Fruit fly (Drosophila melanogaster) whole organism, pupa: Measurements from ENCODE around the gene CG15336.

Experiments used
- CG10348 ChIP-seq: fragments of 200-800 bp; sonication (Bioruptor generic); IDR thresholded peaks from 2 replicates; pipeline ENCODE4 v1.3.6; 2022; ENCODE audit warnings: missing biosample characterization, missing genetic modification characterization
- CG12605 ChIP-seq: fragments of 200-800 bp; sonication (Bioruptor generic); IDR thresholded peaks from 2 replicates; pipeline ENCODE4 v1.3.6; 2022; ENCODE audit warnings: missing biosample characterization, missing genetic modification characterization
- CG13204 ChIP-seq: fragments of 200-800 bp; sonication (Bioruptor generic); optimal IDR thresholded peaks from 2 replicates; lab custom pipeline; 2018; ENCODE audit warnings: missing biosample characterization, mild to moderate bottlenecking, missing genetic modification characterization, moderate library complexity
- CG14655 ChIP-seq: fragments of 200-800 bp; sonication (Bioruptor generic); optimal IDR thresholded peaks from 3 replicates; lab custom pipeline; 2017; ENCODE audit warnings: mild to moderate bottlenecking, missing biosample characterization, missing genetic modification reagents, missing genetic modification characterization
- CG15710 ChIP-seq: fragments of 200-800 bp; sonication (Bioruptor generic); optimal IDR thresholded peaks from 2 replicates; lab custom pipeline; 2018; ENCODE audit warnings: missing biosample characterization, mild to moderate bottlenecking, missing genetic modification characterization, moderate library complexity
- CG17806 ChIP-seq: fragments of 200-800 bp; sonication (Bioruptor generic); optimal IDR thresholded peaks from 2 replicates; lab custom pipeline; 2018; ENCODE audit warnings: missing biosample characterization, mild to moderate bottlenecking, missing genetic modification characterization, moderate library complexity
- CG32121 ChIP-seq: fragments of 200-800 bp; sonication (Bioruptor generic); IDR thresholded peaks from 2 replicates; pipeline ENCODE4 v1.3.6; 2022; ENCODE audit warnings: missing biosample characterization, missing genetic modification characterization
- CG34367 ChIP-seq: fragments of 200-800 bp; sonication (Bioruptor generic); optimal IDR thresholded peaks from 2 replicates; lab custom pipeline; 2018; ENCODE audit warnings: missing biosample characterization, mild to moderate bottlenecking, missing genetic modification characterization
- CG4496 ChIP-seq: fragments of 200-800 bp; sonication (Bioruptor generic); IDR thresholded peaks from 3 replicates; pipeline ENCODE4 v1.3.6; 2022; ENCODE audit warnings: missing biosample characterization, missing genetic modification characterization
- CG8159 ChIP-seq: fragments of 200-800 bp; sonication (Bioruptor generic); optimal IDR thresholded peaks from 3 replicates; lab custom pipeline; 2018; ENCODE audit warnings: missing biosample characterization, mild to moderate bottlenecking, missing genetic modification characterization, moderate library complexity
- CG8301 ChIP-seq: fragments of 200-800 bp; sonication (Bioruptor generic); optimal IDR thresholded peaks from 2 replicates; lab custom pipeline; 2018; ENCODE audit warnings: missing biosample characterization, mild to moderate bottlenecking, missing genetic modification characterization
- CG9948 ChIP-seq: fragments of 200-800 bp; sonication (Bioruptor generic); optimal IDR thresholded peaks from 2 replicates; lab custom pipeline; 2018; ENCODE audit warnings: missing biosample characterization, mild to moderate bottlenecking, missing genetic modification characterization, moderate library complexity
- D1 ChIP-seq: fragments of 200-800 bp; sonication (Bioruptor generic); optimal IDR thresholded peaks from 2 replicates; lab custom pipeline; 2018; ENCODE audit warnings: missing biosample characterization, mild to moderate bottlenecking, missing genetic modification characterization, moderate library complexity
- EcR ChIP-seq: fragments of 200-800 bp; sonication (Bioruptor generic); optimal IDR thresholded peaks from 3 replicates; lab custom pipeline; 2019; ENCODE audit warnings: missing biosample characterization, missing genetic modification characterization, mild to moderate bottlenecking, moderate library complexity, missing genetic modification reagents
- Ets98B ChIP-seq: fragments of 200-800 bp; sonication (Bioruptor generic); IDR thresholded peaks from 2 replicates; pipeline ENCODE4 v1.3.6; 2022; ENCODE audit warnings: missing biosample characterization, missing genetic modification characterization
- Pif1A ChIP-seq: fragments of 200-800 bp; sonication (Bioruptor generic); optimal IDR thresholded peaks from 3 replicates; lab custom pipeline; 2016; ENCODE audit warnings: missing biosample characterization, missing genetic modification characterization
- Pif1B ChIP-seq: fragments of 200-800 bp; sonication (Bioruptor generic); optimal IDR thresholded peaks from 3 replicates; lab custom pipeline; 2016; ENCODE audit warnings: missing biosample characterization, missing genetic modification characterization
- Snoo ChIP-seq: fragments of 200-800 bp; sonication (Bioruptor generic); optimal IDR thresholded peaks from 3 replicates; lab custom pipeline; 2017; ENCODE audit warnings: missing biosample characterization, mild to moderate bottlenecking, missing genetic modification characterization, inconsistent platforms
- fd96Ca ChIP-seq: fragments of 200-800 bp; sonication (Bioruptor generic); IDR thresholded peaks from 3 replicates; pipeline ENCODE4 v1.3.6; 2022; ENCODE audit warnings: missing biosample characterization, missing genetic modification characterization
- gl ChIP-seq: fragments of 200-800 bp; sonication (Bioruptor generic); optimal IDR thresholded peaks from 2 replicates; lab custom pipeline; 2018; ENCODE audit warnings: missing biosample characterization, mild to moderate bottlenecking, missing genetic modification characterization
- rn ChIP-seq: fragments of 200-800 bp; sonication (Bioruptor generic); IDR thresholded peaks from 2 replicates; pipeline ENCODE4 v1.3.6; 2022; ENCODE audit warnings: missing biosample characterization, missing genetic modification characterization

The CG15336 gene

DNA sequence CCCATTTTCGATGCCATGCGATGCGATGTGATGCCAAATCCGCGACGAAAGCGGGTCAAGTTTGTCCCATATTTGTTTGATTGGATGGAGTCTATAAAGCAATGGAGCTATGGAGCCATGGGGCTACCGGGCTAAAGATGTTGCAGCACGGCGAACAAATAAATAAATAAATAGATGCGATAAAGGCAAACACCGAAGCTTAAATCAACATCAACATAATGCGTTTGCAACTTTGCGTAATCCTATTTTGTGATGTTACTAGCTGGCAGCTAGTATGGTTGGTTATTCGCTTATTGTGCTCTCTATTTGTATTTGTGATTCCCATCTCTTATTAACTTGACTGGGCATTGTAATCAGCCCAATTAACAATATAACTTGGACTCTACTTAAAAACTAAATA, 19.6 kb upstream of the CG15336 start:
- TF ChIP-seq CG15710 (tag; lab: Kevin White, UChicago) (no peak), CG12605 (GFP tag; lab: Robert Waterston, UW) (no peak), Pif1B (GFP tag; lab: Kevin White, UChicago) (no peak), Snoo (tag; lab: Kevin White, UChicago) (no peak), Pif1A (GFP tag; lab: Kevin White, UChicago) (no peak), rn (GFP tag; lab: Robert Waterston, UW) (no peak), CG32121 (GFP tag; lab: Robert Waterston, UW) (no peak), fd96Ca (GFP tag; lab: Robert Waterston, UW) (no peak), CG34367 (tag; lab: Kevin White, UChicago) (no peak)

DNA sequence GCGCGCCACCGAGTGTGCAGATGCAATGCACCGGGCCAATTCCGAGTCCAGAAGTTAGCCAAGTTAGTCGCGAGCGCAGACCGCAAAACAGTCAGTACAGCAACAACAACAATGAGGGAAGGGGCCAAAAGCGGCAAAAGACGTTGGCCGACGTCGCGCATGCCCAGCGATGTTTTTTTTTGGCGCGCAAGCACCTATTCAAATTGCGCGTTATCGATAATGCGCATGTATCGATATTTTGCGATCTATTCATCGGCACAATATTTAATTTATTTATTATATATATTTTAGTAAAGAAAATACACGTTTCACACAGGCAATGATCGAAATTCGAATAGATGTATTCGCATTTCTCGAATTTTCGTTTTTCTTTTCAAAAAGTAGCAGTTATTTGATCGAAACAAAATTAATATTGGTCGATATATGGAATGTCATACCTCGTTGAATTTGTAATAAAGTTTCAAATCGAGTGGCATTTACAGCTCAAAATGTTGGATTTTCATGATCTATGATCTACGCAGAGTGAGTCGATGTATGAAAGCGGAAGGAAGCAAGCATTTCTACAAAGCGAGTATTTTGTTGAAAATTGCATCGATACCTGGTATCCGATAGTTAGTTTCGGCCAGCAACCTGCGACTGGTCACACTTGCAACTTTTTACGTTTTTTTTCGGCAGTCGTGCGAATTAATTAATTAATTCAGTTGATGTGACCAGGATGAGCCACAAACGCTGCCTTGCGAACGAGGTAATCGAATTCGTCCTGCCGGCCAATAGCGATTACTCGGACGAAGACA, 18.3 kb upstream of the CG15336 start, which contains the start of gene CG2116:
CG2116 (plus strand) TSS at position 609 of the 794 bp plus-strand sequence.
- TF ChIP-seq D1 (tag; lab: Kevin White, UChicago) (no peak), CG4496 (GFP tag; lab: Robert Waterston, UW) (peak; percentile 47; the same call in 1 of the 3 replicates)

DNA sequence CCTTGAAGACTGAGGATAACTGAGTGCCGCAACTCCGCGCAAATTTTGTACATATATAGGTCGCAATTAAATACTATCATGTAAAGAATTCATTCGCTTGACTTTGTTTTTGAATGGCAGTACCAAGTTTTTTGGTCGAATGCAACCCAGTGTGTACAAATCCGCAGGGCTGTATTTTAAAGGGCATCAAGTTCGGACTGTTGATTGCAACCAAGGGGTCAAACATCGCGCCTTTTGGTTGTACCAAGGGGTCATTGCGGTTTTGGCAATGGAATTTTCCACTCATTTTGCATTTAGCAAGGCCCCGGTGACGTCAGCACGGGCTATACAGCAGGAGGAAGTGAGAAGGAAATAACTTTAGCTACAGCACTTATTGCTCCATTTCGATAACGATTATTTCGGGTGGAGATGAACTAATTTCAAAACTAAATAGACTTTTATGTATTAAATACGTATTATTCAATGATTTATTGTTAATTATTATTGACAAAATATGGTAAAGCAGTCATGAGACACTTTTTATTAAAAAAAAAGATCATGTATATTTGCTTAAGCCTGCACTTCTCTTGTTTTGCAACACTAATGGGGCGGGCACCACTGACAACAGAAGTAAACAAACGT, 15.9 kb upstream of the CG15336 start, which contains the start of gene CG10958:
CG10958 (plus strand) TSS at position 593 of the 621 bp plus-strand sequence.
- peak; percentile 48; the same call in 2 of the 3 replicates for TF ChIP-seq fd96Ca (GFP tag; lab: Robert Waterston, UW)
- TF ChIP-seq CG9948, result peak; percentile 28
- peak; percentile 20 for TF ChIP-seq CG15710 (tag; lab: Kevin White, UChicago)
- no peak for TF ChIP-seq CG8159 (tag; lab: Kevin White, UChicago)
- TF ChIP-seq D1 (tag; lab: Kevin White, UChicago), result no peak
- no peak for TF ChIP-seq CG34367 (tag; lab: Kevin White, UChicago)
- no peak for TF ChIP-seq rn (GFP tag; lab: Robert Waterston, UW)
- no peak for TF ChIP-seq CG10348 (GFP tag; lab: Robert Waterston, UW)
- peak; percentile 10 for TF ChIP-seq Snoo (tag; lab: Kevin White, UChicago)
- TF ChIP-seq CG12605 (GFP tag; lab: Robert Waterston, UW), result 0 out of 2 replicates have a peak, but pooled peaks have one; percentile 15
- TF ChIP-seq gl (tag; lab: Kevin White, UChicago), result no peak
- peak; percentile 54 for TF ChIP-seq CG32121 (GFP tag; lab: Robert Waterston, UW)
- TF ChIP-seq Ets98B (GFP tag; lab: Robert Waterston, UW), result peak; percentile 42; the same call in 1 of the 2 replicates
- no peak for TF ChIP-seq CG8301 (tag; lab: Kevin White, UChicago)
- TF ChIP-seq Pif1A (GFP tag; lab: Kevin White, UChicago), result no peak
- TF ChIP-seq CG4496 (GFP tag; lab: Robert Waterston, UW), result peak; percentile 54
- peak; percentile 40 for TF ChIP-seq CG17806
- TF ChIP-seq CG14655 (GFP tag; lab: Kevin White, UChicago), result no peak
- peak; percentile 63 for TF ChIP-seq Pif1B (GFP tag; lab: Kevin White, UChicago)
- TF ChIP-seq EcR, result peak; percentile 4
- TF ChIP-seq CG13204 (GFP tag; lab: Kevin White, UChicago), result no peak

DNA sequence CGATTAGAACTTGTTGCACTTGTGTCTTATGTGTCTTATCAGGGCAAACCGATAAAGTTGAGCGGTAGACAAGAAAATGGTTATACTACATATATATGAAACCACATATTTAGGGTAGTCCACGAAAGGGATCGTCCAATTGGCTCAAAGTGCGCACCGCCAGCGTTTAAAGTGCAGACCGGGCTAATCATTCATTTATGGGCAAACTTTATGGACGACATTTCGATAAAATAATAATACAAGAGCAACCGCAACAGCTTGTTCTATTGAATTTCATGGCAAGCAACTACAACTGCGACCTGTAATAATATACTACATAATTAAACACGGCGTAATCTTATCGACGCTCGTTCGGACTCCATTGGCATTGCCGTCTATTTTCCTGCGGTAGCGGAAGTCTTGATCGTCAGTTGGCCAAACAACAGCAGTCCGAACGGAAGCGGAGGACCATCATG, 12.3 kb upstream of the CG15336 start, which contains the start of the genes cyr and CG2120:
cyr (minus strand) TSS at position 294 of the 455 bp plus-strand sequence.
CG2120 (plus strand) TSS at position 405 of the 455 bp plus-strand sequence.
- TF ChIP-seq Pif1A (GFP tag; lab: Kevin White, UChicago) (no peak), CG15710 (tag; lab: Kevin White, UChicago) (no peak), gl (tag; lab: Kevin White, UChicago) (no peak), D1 (tag; lab: Kevin White, UChicago) (no peak), CG14655 (GFP tag; lab: Kevin White, UChicago) (no peak), fd96Ca (GFP tag; lab: Robert Waterston, UW) (no peak), CG13204 (GFP tag; lab: Kevin White, UChicago) (no peak), Pif1B (GFP tag; lab: Kevin White, UChicago) (no peak), CG17806 (no peak), CG8301 (tag; lab: Kevin White, UChicago) (no peak), CG8159 (tag; lab: Kevin White, UChicago) (no peak)

DNA sequence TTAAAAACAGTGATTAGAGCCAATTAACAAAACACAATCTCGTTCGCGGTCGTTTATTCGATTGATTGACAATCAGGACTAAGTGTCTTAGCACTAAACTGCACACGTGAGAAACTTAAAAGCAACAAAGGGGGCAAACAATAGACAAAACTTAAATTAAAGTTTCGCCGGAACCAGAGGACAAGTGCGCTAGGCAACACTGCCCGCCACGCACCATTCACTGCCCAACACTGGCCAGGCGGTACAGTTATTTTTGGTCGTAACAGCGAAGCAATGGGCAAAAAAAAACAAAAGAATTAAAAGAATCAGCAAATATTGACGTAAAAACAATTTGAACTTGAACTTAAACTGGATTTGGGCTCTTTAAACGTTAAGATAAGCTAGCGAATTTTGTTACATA, 10.5 kb upstream of the CG15336 start:
- TF ChIP-seq EcR, result no peak
- no peak for TF ChIP-seq CG12605 (GFP tag; lab: Robert Waterston, UW)
- no peak for TF ChIP-seq CG8301 (tag; lab: Kevin White, UChicago)

DNA sequence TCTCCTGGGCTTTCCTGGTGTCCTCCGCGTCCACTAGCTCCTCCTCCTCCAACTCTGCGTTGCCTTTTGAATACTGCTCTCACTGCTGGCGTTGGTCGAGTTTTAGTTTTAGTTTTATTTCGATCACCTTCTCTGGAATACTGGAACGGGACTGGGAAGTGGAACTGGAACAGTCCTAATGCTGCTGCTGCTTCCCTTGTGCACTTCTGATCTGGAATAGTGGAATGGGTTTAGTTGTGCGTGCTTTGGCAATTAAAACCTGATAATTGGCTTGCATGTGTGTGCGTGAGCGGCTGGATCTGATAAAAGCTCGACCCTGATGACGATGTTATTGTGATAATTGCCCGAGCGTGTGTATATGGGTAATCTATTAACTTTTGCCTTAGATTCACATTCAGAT, 7.0 kb upstream of the CG15336 start:
- no peak for TF ChIP-seq rn (GFP tag; lab: Robert Waterston, UW)
- TF ChIP-seq CG12605 (GFP tag; lab: Robert Waterston, UW), result no peak
- no peak for TF ChIP-seq EcR
- TF ChIP-seq Pif1A (GFP tag; lab: Kevin White, UChicago), result no peak
